Fruit fly (Drosophila melanogaster): ENCODE results near the gene CG32536.

DNA sequence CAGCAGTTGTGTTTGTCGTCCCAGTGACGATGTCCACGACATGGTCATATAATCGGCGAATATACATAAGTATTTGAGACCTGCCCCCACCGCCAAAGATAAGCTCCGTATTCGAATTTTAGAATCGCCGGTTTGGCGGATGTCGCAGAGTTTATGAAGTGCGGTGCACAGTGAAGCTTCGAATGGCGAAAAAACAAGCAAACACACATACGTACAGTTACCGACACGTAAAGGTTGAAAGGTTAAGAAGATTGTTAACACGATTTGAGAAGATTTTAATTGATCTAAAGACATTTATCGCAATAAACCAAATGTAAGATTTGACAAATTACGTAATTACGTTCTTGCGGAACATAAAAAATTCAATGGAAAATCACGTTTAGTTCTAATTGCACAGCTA is 33.0 kb upstream of the CG32536 start:
- TF ChIP-seq CG5204 (GFP tag; optimal IDR thresholded peaks at IDR 0.05) (no peak), CG11617 (GFP tag; optimal IDR thresholded peaks at IDR 0.05) (no peak), bab1 (GFP tag; optimal IDR thresholded peaks at IDR 0.05) (no peak), Crg-1 (GFP tag; optimal IDR thresholded peaks at IDR 0.05) (no peak), CG12768 (GFP tag; optimal IDR thresholded peaks at IDR 0.05) (no peak), pad (GFP tag; optimal IDR thresholded peaks at IDR 0.05) (no peak), Clk (GFP tag; optimal IDR thresholded peaks at IDR 0.05) (no peak), CG1620 (GFP tag; optimal IDR thresholded peaks at IDR 0.05) (no peak), kay (GFP tag; ENCODE audit: borderline replicate concordance) (no peak), tj (GFP tag; optimal IDR thresholded peaks at IDR 0.05) (no peak), toe (GFP tag; optimal IDR thresholded peaks at IDR 0.05) (no peak), ovo (GFP tag; optimal IDR thresholded peaks at IDR 0.05) (no peak)

All from whole organism, adult.